Fruit fly (Drosophila melanogaster) whole organism, embryonic: ENCODE results near the gene CG10801.

Source experiments
- CG1024 ChIP-seq: fragments of 200-800 bp; sonication (Bioruptor generic); IDR thresholded peaks from 2 replicates; pipeline ENCODE4 v1.3.6; 2022; ENCODE audit warnings: missing biosample characterization, missing genetic modification characterization
- CG12236 ChIP-seq: fragments of 200-800 bp; sonication (Bioruptor generic); optimal IDR thresholded peaks from 2 replicates; lab custom pipeline; 2016; ENCODE audit warnings: missing biosample characterization, missing genetic modification characterization
- CG1233 ChIP-seq: fragments of 200-800 bp; sonication (Bioruptor generic); optimal IDR thresholded peaks from 4 replicates; lab custom pipeline; 2018; ENCODE audit warnings: missing biosample characterization, mild to moderate bottlenecking, missing genetic modification characterization
- CG13424 ChIP-seq: fragments of 200-800 bp; sonication (Bioruptor generic); optimal IDR thresholded peaks from 2 replicates; lab custom pipeline; 2019; ENCODE audit warnings: missing biosample characterization, mild to moderate bottlenecking, missing genetic modification characterization, moderate library complexity
- CG14014 ChIP-seq: fragments of 200-800 bp; sonication (Bioruptor generic); IDR thresholded peaks from 2 replicates; pipeline ENCODE4 v1.3.6; 2022; ENCODE audit warnings: missing biosample characterization, missing genetic modification characterization
- CG17328 ChIP-seq: fragments of 200-800 bp; sonication (Bioruptor generic); IDR thresholded peaks from 2 replicates; pipeline ENCODE4 v1.3.6; 2022; ENCODE audit warnings: missing biosample characterization, missing genetic modification characterization
- CG17359 ChIP-seq: fragments of 200-800 bp; sonication (Bioruptor generic); optimal IDR thresholded peaks from 3 replicates; lab custom pipeline; 2018; ENCODE audit warnings: missing biosample characterization, mild to moderate bottlenecking, missing genetic modification characterization, moderate library complexity
- CG17802 ChIP-seq: fragments of 200-800 bp; sonication (Bioruptor generic); optimal IDR thresholded peaks from 2 replicates; lab custom pipeline; 2018; ENCODE audit warnings: missing biosample characterization, mild to moderate bottlenecking, missing genetic modification characterization, moderate library complexity
- CG17912 ChIP-seq: fragments of 200-800 bp; sonication (Bioruptor generic); optimal IDR thresholded peaks from 2 replicates; lab custom pipeline; 2018; ENCODE audit warnings: missing biosample characterization, mild to moderate bottlenecking, missing genetic modification characterization
- CG3847 ChIP-seq: fragments of 200-800 bp; sonication (Bioruptor generic); IDR thresholded peaks from 2 replicates; pipeline ENCODE4 v1.3.6; 2022; ENCODE audit warnings: missing biosample characterization, missing genetic modification characterization
- CG4328 ChIP-seq: fragments of 200-800 bp; sonication (Bioruptor generic); optimal IDR thresholded peaks from 3 replicates; lab custom pipeline; 2017; ENCODE audit warnings: missing biosample characterization, missing genetic modification reagents, missing genetic modification characterization
- CG4404 ChIP-seq: fragments of 200-800 bp; sonication (Bioruptor generic); IDR thresholded peaks from 2 replicates; pipeline ENCODE4 v1.3.6; 2022; ENCODE audit warnings: missing biosample characterization, missing genetic modification characterization
- CG5245 ChIP-seq: fragments of 200-800 bp; sonication (Bioruptor generic); optimal IDR thresholded peaks from 3 replicates; lab custom pipeline; 2016; ENCODE audit warnings: missing biosample characterization, missing genetic modification characterization
- CG6683 ChIP-seq: fragments of 200-800 bp; sonication (Bioruptor generic); optimal IDR thresholded peaks from 2 replicates; lab custom pipeline; 2017; ENCODE audit warnings: missing biosample characterization, mild to moderate bottlenecking, missing genetic modification characterization, missing genetic modification reagents
- CG6791 ChIP-seq: fragments of 200-800 bp; sonication (Bioruptor generic); IDR thresholded peaks from 3 replicates; pipeline ENCODE4 v1.3.6; 2022; ENCODE audit warnings: missing biosample characterization, missing genetic modification characterization; ENCODE audit not compliant: partially characterized antibody
- CG9932 ChIP-seq: fragments of 200-800 bp; sonication (Bioruptor generic); IDR thresholded peaks from 2 replicates; pipeline ENCODE4 v1.3.6; 2022; ENCODE audit warnings: missing biosample characterization, missing genetic modification characterization
- D ChIP-seq, 2 experiments: fragments of 200-800 bp in 1 of 2; fragments of >200 bp in 1 of 2; sonication (Bioruptor generic) in 1 of 2; optimal IDR thresholded peaks; 2 replicates in 1 of 2; 3 replicates in 1 of 2; lab custom pipeline; 2017; ENCODE audit warnings: mild to moderate bottlenecking in 1 of 2, missing biosample characterization in 1 of 2, missing genetic modification characterization in 1 of 2, missing genetic modification reagents in 1 of 2
- Dad ChIP-seq: fragments of 200-800 bp; sonication (Bioruptor generic); optimal IDR thresholded peaks from 3 replicates; lab custom pipeline; 2016; ENCODE audit warnings: missing biosample characterization, missing genetic modification characterization
- Dp ChIP-seq: fragments of 200-800 bp; sonication (Bioruptor generic); optimal IDR thresholded peaks from 2 replicates; lab custom pipeline; 2018; ENCODE audit warnings: missing biosample characterization, mild to moderate bottlenecking, missing genetic modification characterization, moderate library complexity
- Eip74EF ChIP-seq, 2 experiments: fragments of 200-800 bp in 1 of 2; fragments of >200 bp in 1 of 2; sonication (Bioruptor generic) in 1 of 2; optimal IDR thresholded peaks; 2 replicates each; lab custom pipeline; 2017 to 2019; ENCODE audit warnings: missing biosample characterization in 2 of 2, missing genetic modification characterization in 2 of 2, mild to moderate bottlenecking in 1 of 2, moderate library complexity in 1 of 2
- Ets97D ChIP-seq: fragments of 200-800 bp; sonication (Bioruptor generic); optimal IDR thresholded peaks from 3 replicates; lab custom pipeline; 2016; ENCODE audit warnings: missing biosample characterization, missing genetic modification characterization
- H2.0 ChIP-seq: fragments of 200-800 bp; sonication (Bioruptor generic); IDR thresholded peaks from 2 replicates; pipeline ENCODE4 v1.3.6; 2022; ENCODE audit warnings: missing biosample characterization, missing genetic modification characterization
- HLH3B ChIP-seq: fragments of 200-800 bp; sonication (Bioruptor generic); IDR thresholded peaks from 2 replicates; pipeline ENCODE4 v1.3.6; 2022; ENCODE audit warnings: missing biosample characterization, missing genetic modification characterization
- Hand ChIP-seq: fragments of 200-800 bp; sonication (Bioruptor generic); optimal IDR thresholded peaks from 2 replicates; lab custom pipeline; 2017; ENCODE audit warnings: mild to moderate bottlenecking, missing biosample characterization, missing genetic modification reagents, missing genetic modification characterization
- Hr51 ChIP-seq, 2 experiments: fragments of 200-800 bp; sonication (Bioruptor generic); optimal IDR thresholded peaks; 2 replicates in 1 of 2; 3 replicates in 1 of 2; lab custom pipeline; 2016 to 2018; ENCODE audit warnings: missing biosample characterization in 2 of 2, missing genetic modification characterization in 2 of 2, mild to moderate bottlenecking in 1 of 2, moderate library complexity in 1 of 2
- Kr ChIP-seq: fragments of 200-800 bp; sonication (Bioruptor generic); optimal IDR thresholded peaks from 2 replicates; lab custom pipeline; 2017; ENCODE audit warnings: missing biosample characterization, mild to moderate bottlenecking, missing genetic modification characterization
- Med ChIP-seq: fragments of 200-800 bp; sonication (Bioruptor generic); peaks from one replicate; lab custom pipeline; 2016; ENCODE audit warnings: missing biosample characterization, missing genetic modification characterization, mild to moderate bottlenecking, inconsistent platforms, moderate library complexity
- NFAT ChIP-seq: fragments of 200-800 bp; sonication (Bioruptor generic); IDR thresholded peaks from 2 replicates; pipeline ENCODE4 v1.3.6; 2022; ENCODE audit warnings: missing biosample characterization, missing genetic modification characterization
- Nf-YB ChIP-seq: fragments of 200-800 bp; sonication (Bioruptor generic); optimal IDR thresholded peaks from 3 replicates; lab custom pipeline; 2019; ENCODE audit warnings: missing biosample characterization, mild to moderate bottlenecking, missing genetic modification characterization, moderate library complexity
- Stat92E ChIP-seq, 3 experiments: fragments of >200 bp in 2 of 3; fragments of 200-800 bp in 1 of 3; sonication (Bioruptor generic) in 1 of 3; optimal IDR thresholded peaks; 2 replicates each; lab custom pipeline; 2017 to 2019; ENCODE audit warnings: missing biosample characterization in 3 of 3, missing genetic modification characterization in 3 of 3, mild to moderate bottlenecking in 1 of 3, moderate library complexity in 1 of 3
- al ChIP-seq: fragments of 200-800 bp; sonication (Bioruptor generic); IDR thresholded peaks from 2 replicates; pipeline ENCODE4 v1.3.6; 2022; ENCODE audit warnings: missing biosample characterization, missing genetic modification characterization
- ap ChIP-seq: fragments of 200-800 bp; sonication (Bioruptor generic); IDR thresholded peaks from 2 replicates; pipeline ENCODE4 v1.3.6; 2022; ENCODE audit warnings: missing biosample characterization, missing genetic modification characterization
- ci ChIP-seq: fragments of 200-800 bp; sonication (Bioruptor generic); IDR thresholded peaks from 3 replicates; pipeline ENCODE4 v1.3.6; 2022; ENCODE audit warnings: missing biosample characterization, missing genetic modification characterization
- dan ChIP-seq: fragments of 200-800 bp; sonication (Bioruptor generic); IDR thresholded peaks from 2 replicates; pipeline ENCODE4 v1.3.6; 2022; ENCODE audit warnings: missing biosample characterization, missing genetic modification characterization
- danr ChIP-seq: fragments of 200-800 bp; sonication (Bioruptor generic); IDR thresholded peaks from 2 replicates; pipeline ENCODE4 v1.3.6; 2022; ENCODE audit warnings: missing biosample characterization, missing genetic modification characterization
- dati ChIP-seq: fragments of 200-800 bp; sonication (Bioruptor generic); IDR thresholded peaks from 2 replicates; pipeline ENCODE4 v1.3.6; 2022; ENCODE audit warnings: missing biosample characterization, missing genetic modification characterization
- dimm ChIP-seq: fragments of 200-800 bp; sonication (Bioruptor generic); IDR thresholded peaks from 2 replicates; pipeline ENCODE4 v1.3.6; 2022; ENCODE audit warnings: missing biosample characterization, missing genetic modification characterization
- ftz-f1 ChIP-seq: fragments of 200-800 bp; sonication (Bioruptor generic); optimal IDR thresholded peaks from 2 replicates; lab custom pipeline; 2016; ENCODE audit warnings: missing biosample characterization, missing genetic modification characterization
- grau ChIP-seq: fragments of 200-800 bp; optimal IDR thresholded peaks from 3 replicates; lab custom pipeline; 2019; ENCODE audit warnings: missing biosample characterization, mild to moderate bottlenecking, missing genetic modification characterization, moderate library complexity
- her ChIP-seq: fragments of 200-800 bp; sonication (Bioruptor generic); optimal IDR thresholded peaks from 2 replicates; lab custom pipeline; 2016; ENCODE audit warnings: missing biosample characterization, missing genetic modification characterization
- knrl ChIP-seq: fragments of 200-800 bp; sonication (Bioruptor generic); IDR thresholded peaks from 3 replicates; pipeline ENCODE4 v1.3.6; 2022; ENCODE audit warnings: missing biosample characterization, missing genetic modification characterization; ENCODE audit not compliant: partially characterized antibody
- mirr ChIP-seq: fragments of 200-800 bp; sonication (Bioruptor generic); optimal IDR thresholded peaks from 3 replicates; lab custom pipeline; 2018; ENCODE audit warnings: missing biosample characterization, mild to moderate bottlenecking, missing genetic modification characterization
- oc ChIP-seq: fragments of 200-800 bp; sonication (Bioruptor generic); optimal IDR thresholded peaks from 2 replicates; lab custom pipeline; 2018; ENCODE audit warnings: missing biosample characterization, mild to moderate bottlenecking, missing genetic modification characterization, moderate library complexity
- p53 ChIP-seq: fragments of 200-800 bp; sonication (Bioruptor generic); optimal IDR thresholded peaks from 2 replicates; lab custom pipeline; 2016; ENCODE audit warnings: missing biosample characterization, missing genetic modification characterization
- psq ChIP-seq: fragments of 200-800 bp; sonication (Bioruptor generic); optimal IDR thresholded peaks from 2 replicates; lab custom pipeline; 2017; ENCODE audit warnings: missing biosample characterization, missing genetic modification characterization
- rib ChIP-seq: fragments of 200-800 bp; sonication (Bioruptor generic); IDR thresholded peaks from 2 replicates; pipeline ENCODE4 v1.3.6; 2022; ENCODE audit warnings: missing biosample characterization, missing genetic modification characterization
- ttk ChIP-seq: fragments of 200-800 bp; sonication (Bioruptor generic); IDR thresholded peaks from 2 replicates; pipeline ENCODE4 v2.1.2; 2022; ENCODE audit warnings: missing biosample characterization, missing genetic modification characterization
- tup ChIP-seq: fragments of 200-800 bp; sonication (Bioruptor generic); optimal IDR thresholded peaks from 2 replicates; lab custom pipeline; 2016; ENCODE audit warnings: missing biosample characterization, mild to moderate bottlenecking, missing genetic modification characterization, moderate library complexity
- vvl ChIP-seq: fragments of 200-800 bp; sonication (Bioruptor generic); IDR thresholded peaks from 2 replicates; pipeline ENCODE4 v1.3.6; 2022; ENCODE audit warnings: missing biosample characterization, missing genetic modification characterization
- wek ChIP-seq: fragments of 200-800 bp; sonication (Bioruptor generic); optimal IDR thresholded peaks from 3 replicates; lab custom pipeline; 2018; ENCODE audit warnings: missing biosample characterization, mild to moderate bottlenecking, missing genetic modification characterization, moderate library complexity

Gene CG10801

DNA sequence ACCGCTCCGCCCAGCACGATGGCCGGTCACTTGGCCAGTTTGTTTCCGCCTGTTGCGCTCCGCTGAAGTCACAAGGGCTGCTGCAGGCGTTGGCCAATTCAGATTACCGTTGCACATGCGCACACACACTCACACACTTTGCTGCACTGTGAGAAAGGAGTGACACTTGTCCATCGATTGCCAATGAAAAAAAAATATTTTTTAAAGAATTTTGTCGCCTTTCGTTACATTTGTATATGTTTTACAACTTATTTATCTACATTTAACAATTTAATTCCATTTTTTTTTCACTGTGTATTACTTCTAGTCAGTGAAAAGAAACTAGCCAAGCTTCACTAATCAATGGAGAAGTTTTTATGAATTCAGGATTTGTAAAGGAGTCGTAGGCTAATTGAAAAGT lies 15.6 kb downstream of the CG10801 start (continued):
- TF ChIP-seq rib (GFP tag; lab: Robert Waterston, UW): no peak
- no peak for TF ChIP-seq Nf-YB
- peak; percentile 63 for TF ChIP-seq ttk (GFP tag; lab: Robert Waterston, UW)
- 0 out of 2 replicates have a peak, but pooled peaks have one; percentile 24 for TF ChIP-seq vvl (GFP tag; lab: Robert Waterston, UW)
- TF ChIP-seq CG17802 (tag; lab: Kevin White, UChicago): no peak
- TF ChIP-seq CG17912 (GFP tag; lab: Kevin White, UChicago): no peak
- TF ChIP-seq tup (GFP tag; lab: Kevin White, UChicago): no peak
- 0 out of 2 replicates have a peak, but pooled peaks have one; percentile 26 for TF ChIP-seq CG14014 (GFP tag; lab: Robert Waterston, UW)
- TF ChIP-seq al (GFP tag; lab: Robert Waterston, UW): no peak
- no peak for TF ChIP-seq ap (GFP tag; lab: Robert Waterston, UW)
- no peak for TF ChIP-seq ftz-f1 (GFP tag; lab: Kevin White, UChicago)
- TF ChIP-seq Dad (GFP tag; lab: Kevin White, UChicago): no peak
- no peak for TF ChIP-seq dimm (GFP tag; lab: Robert Waterston, UW)
- peak; percentile 58; the same call in 1 of the 3 replicates for TF ChIP-seq ci (GFP tag; lab: Robert Waterston, UW)
- no peak for TF ChIP-seq mirr (GFP tag; lab: Kevin White, UChicago)
- TF ChIP-seq Hr51 (GFP tag; optimal IDR thresholded peaks at IDR 0.05; lab: Kevin White, UChicago): peak in 1 of 2 experiments; percentile 59
- no peak for TF ChIP-seq Stat92E (GFP tag; optimal IDR thresholded peaks at IDR 0.05; lab: Kevin White, UChicago)
- no peak for TF ChIP-seq CG1024 (GFP tag; lab: Robert Waterston, UW)
- no peak for TF ChIP-seq wek (GFP tag; lab: Kevin White, UChicago)
- TF ChIP-seq NFAT: no peak
- peak; percentile 12 for TF ChIP-seq oc (tag; lab: Kevin White, UChicago)
- TF ChIP-seq D (optimal IDR thresholded peaks at IDR 0.05; lab: Kevin White, UChicago): no peak
- peak; percentile 34 for TF ChIP-seq D (GFP tag; optimal IDR thresholded peaks at IDR 0.05; lab: Kevin White, UChicago)
- no peak for TF ChIP-seq Kr (GFP tag; lab: Kevin White, UChicago)
- no peak for TF ChIP-seq CG4404 (GFP tag; lab: Robert Waterston, UW)
- TF ChIP-seq CG13424: peak; percentile 25
- TF ChIP-seq HLH3B: peak; percentile 17; the same call in 1 of the 2 replicates
- TF ChIP-seq Ets97D (GFP tag; lab: Kevin White, UChicago): peak; percentile 8
- no peak for TF ChIP-seq Dp (GFP tag; lab: Kevin White, UChicago)
- TF ChIP-seq CG17359 (tag; lab: Kevin White, UChicago): peak; percentile 54
- TF ChIP-seq danr: no peak
- peak; percentile 15; the same call in 1 of the 2 replicates for TF ChIP-seq CG9932 (GFP tag; lab: Robert Waterston, UW)
- TF ChIP-seq p53 (GFP tag; lab: Kevin White, UChicago): no peak
- no peak for TF ChIP-seq knrl
- TF ChIP-seq psq: no peak
- peak; percentile 21 for TF ChIP-seq CG5245 (GFP tag; lab: Kevin White, UChicago)
- no peak for TF ChIP-seq CG1233
- no peak for TF ChIP-seq CG4328 (GFP tag; lab: Kevin White, UChicago)
- TF ChIP-seq Eip74EF (GFP tag; optimal IDR thresholded peaks at IDR 0.05; lab: Kevin White, UChicago): peak in 1 of 2 experiments; percentile 19
- TF ChIP-seq CG17328 (GFP tag; lab: Robert Waterston, UW): peak; percentile 58; the same call in 1 of the 2 replicates
- no peak for TF ChIP-seq her
- TF ChIP-seq CG6683 (GFP tag; lab: Kevin White, UChicago): no peak
- TF ChIP-seq CG3847: no peak
- TF ChIP-seq CG6791 (GFP tag; lab: Robert Waterston, UW): no peak
- no peak for TF ChIP-seq dan (GFP tag; lab: Robert Waterston, UW)
- peak; percentile 78 for TF ChIP-seq Med (GFP tag; lab: Kevin White, UChicago)
- peak; percentile 35; the same call in 1 of the 2 replicates for TF ChIP-seq H2.0
- TF ChIP-seq CG12236 (GFP tag; lab: Kevin White, UChicago): no peak
- TF ChIP-seq grau: peak; percentile 34
- TF ChIP-seq dati (GFP tag; lab: Robert Waterston, UW): no peak
- no peak for TF ChIP-seq Hand (GFP tag; lab: Kevin White, UChicago)
